Worm (Caenorhabditis elegans) whole organism, young adult: Measurements from ENCODE around the gene Y20C6A.1.

Experiments
- B0336.3 ChIP-seq: fragments of 200-800 bp; sonication (Bioruptor generic); IDR thresholded peaks from 2 replicates; pipeline ENCODE4 v1.3.6; 2022; ENCODE audit warnings: missing genetic modification characterization, missing compliant biosample characterization
- C17E4.6 ChIP-seq: fragments of 200-800 bp; sonication (Bioruptor generic); IDR thresholded peaks from 2 replicates; pipeline ENCODE4 v1.3.6; 2022; ENCODE audit warnings: missing genetic modification reagents, missing genetic modification characterization, missing compliant biosample characterization
- F10E7.11 ChIP-seq: sonication (generic microtip); optimal IDR thresholded peaks from 2 replicates; lab custom pipeline; 2017; ENCODE audit warnings: mild to moderate bottlenecking, missing genetic modification characterization, moderate library complexity, missing compliant biosample characterization
- F23B12.7 ChIP-seq: sonication (generic microtip); optimal IDR thresholded peaks from 2 replicates; lab custom pipeline; 2017; ENCODE audit warnings: missing genetic modification characterization, mild to moderate bottlenecking, missing compliant biosample characterization, antibody characterized with exemption, moderate library complexity; ENCODE audit not compliant: insufficient read depth
- F33H1.4 ChIP-seq: fragments of 200-800 bp; sonication (Bioruptor generic); IDR thresholded peaks from 2 replicates; pipeline ENCODE4 v1.3.6; 2022; ENCODE audit warnings: missing genetic modification reagents, missing genetic modification characterization, missing compliant biosample characterization
- F39B2.1 ChIP-seq: fragments of 200-800 bp; sonication (Bioruptor generic); IDR thresholded peaks from 2 replicates; pipeline ENCODE4 v1.3.6; 2022; ENCODE audit warnings: missing genetic modification reagents, missing genetic modification characterization, missing compliant biosample characterization
- F57A8.1 ChIP-seq: fragments of 200-800 bp; sonication (Bioruptor generic); optimal IDR thresholded peaks from 2 replicates; lab custom pipeline; 2018; ENCODE audit warnings: mild to moderate bottlenecking, missing genetic modification characterization, moderate library complexity, missing compliant biosample characterization
- T26A5.8 ChIP-seq: sonication (generic microtip); optimal IDR thresholded peaks from 2 replicates; lab custom pipeline; 2016; ENCODE audit warnings: missing genetic modification characterization, missing compliant biosample characterization
- ZK185.1 ChIP-seq: sonication (generic microtip); optimal IDR thresholded peaks from 2 replicates; lab custom pipeline; 2016; ENCODE audit warnings: mild to moderate bottlenecking, missing genetic modification characterization, missing compliant biosample characterization; ENCODE audit not compliant: poor library complexity, severe bottlenecking
- akir-1 ChIP-seq: fragments of 200-800 bp; sonication (Bioruptor generic); optimal IDR thresholded peaks from 2 replicates; lab custom pipeline; 2018; ENCODE audit warnings: mild to moderate bottlenecking, missing genetic modification characterization, moderate library complexity, missing compliant biosample characterization
- athp-1 ChIP-seq: sonication (generic microtip); optimal IDR thresholded peaks from 2 replicates; lab custom pipeline; 2017; ENCODE audit warnings: mild to moderate bottlenecking, missing genetic modification characterization, missing compliant biosample characterization
- bed-2 ChIP-seq: fragments of 200-800 bp; sonication (Bioruptor generic); IDR thresholded peaks from 2 replicates; pipeline ENCODE4 v1.3.6; 2022; ENCODE audit warnings: missing genetic modification reagents, missing genetic modification characterization, missing compliant biosample characterization
- ccch-3 ChIP-seq: fragments of 200-800 bp; sonication (Bioruptor generic); optimal IDR thresholded peaks from 2 replicates; lab custom pipeline; 2018; ENCODE audit warnings: mild to moderate bottlenecking, missing genetic modification characterization, missing compliant biosample characterization
- cebp-1 ChIP-seq, 2 experiments: fragments of 200-800 bp in 1 of 2; sonication (Bioruptor generic) in 1 of 2; sonication (generic microtip) in 1 of 2; IDR thresholded peaks in 1 of 2; optimal IDR thresholded peaks in 1 of 2; 2 replicates each; pipeline versions ENCODE4 v1.3.6 to Lab custom; 2017 to 2022; ENCODE audit warnings: missing compliant biosample characterization in 2 of 2, missing genetic modification characterization in 2 of 2, mild to moderate bottlenecking in 1 of 2, missing genetic modification reagents in 1 of 2, moderate library complexity in 1 of 2
- ceh-40 ChIP-seq: fragments of 200-800 bp; sonication (Bioruptor generic); IDR thresholded peaks from 2 replicates; pipeline ENCODE4 v1.3.6; 2022; ENCODE audit warnings: missing genetic modification characterization, missing compliant biosample characterization
- ceh-58 ChIP-seq: fragments of 200-800 bp; sonication (Bioruptor generic); IDR thresholded peaks from 2 replicates; pipeline ENCODE4 v1.3.6; 2022; ENCODE audit warnings: missing genetic modification characterization, missing compliant biosample characterization
- ceh-91 ChIP-seq: fragments of 200-800 bp; sonication (Bioruptor generic); IDR thresholded peaks from 2 replicates; pipeline ENCODE4 v1.3.6; 2022; ENCODE audit warnings: missing genetic modification reagents, missing genetic modification characterization, missing compliant biosample characterization
- dox-1 ChIP-seq: fragments of 200-800 bp; sonication (Bioruptor generic); IDR thresholded peaks from 2 replicates; pipeline ENCODE4 v1.3.6; 2022; ENCODE audit warnings: missing genetic modification reagents, missing genetic modification characterization, missing compliant biosample characterization
- efl-1 ChIP-seq: fragments of 150-350 bp; optimal IDR thresholded peaks from 2 replicates; lab custom pipeline; 2014; ENCODE audit warnings: missing biosample characterization, missing genetic modification reagents, missing genetic modification characterization
- hmg-20 ChIP-seq: fragments of 200-800 bp; sonication (Bioruptor generic); IDR thresholded peaks from 2 replicates; pipeline ENCODE4 v1.3.6; 2022; ENCODE audit warnings: missing genetic modification reagents, missing genetic modification characterization, missing compliant biosample characterization
- hrde-1 ChIP-seq: sonication (generic microtip); optimal IDR thresholded peaks from 2 replicates; lab custom pipeline; 2016; ENCODE audit warnings: missing genetic modification characterization, mild to moderate bottlenecking, missing compliant biosample characterization, moderate library complexity, missing genotype, missing genetic modification reagents, borderline replicate concordance
- hsf-1 ChIP-seq: fragments of 200-800 bp; sonication (Bioruptor generic); IDR thresholded peaks from 2 replicates; pipeline ENCODE4 v1.3.6; 2022; ENCODE audit warnings: missing genetic modification reagents, missing genetic modification characterization, missing compliant biosample characterization
- lin-26 ChIP-seq: fragments of 200-800 bp; sonication (Bioruptor generic); IDR thresholded peaks from 2 replicates; pipeline ENCODE4 v1.3.6; 2022; ENCODE audit warnings: missing genetic modification reagents, missing genetic modification characterization, missing compliant biosample characterization
- lin-54 ChIP-seq: fragments of 200-800 bp; sonication (Bioruptor generic); optimal IDR thresholded peaks from 2 replicates; lab custom pipeline; 2018; ENCODE audit warnings: mild to moderate bottlenecking, missing genetic modification characterization, missing compliant biosample characterization
- lir-1 ChIP-seq: fragments of 200-800 bp; sonication (Bioruptor generic); conservative IDR thresholded peaks from 2 replicates; pipeline ENCODE4 v1.3.6; 2022; ENCODE audit warnings: missing genetic modification reagents, missing genetic modification characterization, missing compliant biosample characterization
- lsy-27 ChIP-seq: sonication (generic microtip); optimal IDR thresholded peaks from 2 replicates; lab custom pipeline; 2017; ENCODE audit warnings: missing genetic modification characterization, mild to moderate bottlenecking, missing compliant biosample characterization, antibody characterized with exemption, missing genotype, borderline replicate concordance; ENCODE audit not compliant: insufficient read depth
- madf-6 ChIP-seq: fragments of 200-800 bp; sonication (Bioruptor generic); IDR thresholded peaks from 2 replicates; pipeline ENCODE4 v1.3.6; 2022; ENCODE audit warnings: missing genetic modification reagents, missing genetic modification characterization, missing compliant biosample characterization
- mes-4 ChIP-seq: sonication (generic microtip); optimal IDR thresholded peaks from 2 replicates; lab custom pipeline; 2016; ENCODE audit warnings: missing genotype, missing genetic modification characterization, missing compliant biosample characterization
- nhr-80 ChIP-seq: sonication (generic microtip); optimal IDR thresholded peaks from 2 replicates; lab custom pipeline; 2016; ENCODE audit warnings: missing genetic modification characterization, missing compliant biosample characterization
- nhr-90 ChIP-seq: sonication (generic microtip); optimal IDR thresholded peaks from 2 replicates; lab custom pipeline; 2016; ENCODE audit warnings: missing genotype, mild to moderate bottlenecking, missing genetic modification characterization, missing compliant biosample characterization
- pbrm-1 ChIP-seq: fragments of 200-800 bp; sonication (Bioruptor generic); IDR thresholded peaks from 2 replicates; pipeline ENCODE4 v1.3.6; 2022; ENCODE audit warnings: missing genetic modification reagents, missing genetic modification characterization, missing compliant biosample characterization
- repo-1 ChIP-seq: sonication (generic microtip); optimal IDR thresholded peaks from 2 replicates; lab custom pipeline; 2017; ENCODE audit warnings: mild to moderate bottlenecking, missing genetic modification characterization, missing compliant biosample characterization
- rpc-1 ChIP-seq, 2 experiments: fragments of 150-350 bp in 1 of 2; sonication (generic microtip) in 1 of 2; optimal IDR thresholded peaks; 2 replicates each; lab custom pipeline; 2014 to 2018; ENCODE audit warnings: missing biosample characterization in 1 of 2, missing genetic modification characterization in 1 of 2, missing genetic modification reagents in 1 of 2, missing genotype in 1 of 2
- sdz-38 ChIP-seq: sonication (generic microtip); optimal IDR thresholded peaks from 2 replicates; lab custom pipeline; 2016; ENCODE audit warnings: missing genotype, missing genetic modification characterization, missing compliant biosample characterization
- tbp1 ChIP-seq: fragments of 200-800 bp; sonication (Bioruptor generic); optimal IDR thresholded peaks from 2 replicates; lab custom pipeline; 2018; ENCODE audit warnings: mild to moderate bottlenecking, missing genetic modification characterization, missing compliant biosample characterization
- unc-130 ChIP-seq: sonication (generic microtip); optimal IDR thresholded peaks from 2 replicates; lab custom pipeline; 2016; ENCODE audit warnings: missing genetic modification reagents, missing genetic modification characterization, missing compliant biosample characterization
- ztf-22 ChIP-seq: fragments of 200-800 bp; sonication (Bioruptor generic); optimal IDR thresholded peaks from 2 replicates; lab custom pipeline; 2018; ENCODE audit warnings: mild to moderate bottlenecking, missing genetic modification characterization, moderate library complexity, missing compliant biosample characterization
- ztf-3 ChIP-seq: fragments of 200-800 bp; sonication (Bioruptor generic); optimal IDR thresholded peaks from 2 replicates; lab custom pipeline; 2018; ENCODE audit warnings: mild to moderate bottlenecking, missing genetic modification characterization, missing compliant biosample characterization

The Y20C6A.1 gene

DNA sequence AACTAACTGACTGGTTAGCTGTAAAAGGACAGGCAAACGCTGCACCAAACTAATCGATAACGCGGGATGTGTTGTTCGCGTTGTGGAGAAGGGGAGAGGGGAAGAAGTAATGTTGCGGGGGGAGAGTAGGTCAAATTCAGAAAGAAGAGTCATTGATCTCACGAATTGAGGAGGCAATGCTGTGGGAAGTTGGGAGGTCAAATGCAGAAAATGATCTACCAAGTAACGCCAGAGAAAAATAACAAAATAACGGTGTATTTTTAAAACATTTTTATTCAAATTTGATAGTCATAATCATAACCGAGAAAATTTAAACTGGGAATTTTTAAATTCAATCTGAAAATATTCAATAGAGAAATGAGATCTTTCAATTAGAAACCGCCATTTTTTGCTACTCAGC is 26.5 kb downstream of the Y20C6A.1 start, which contains the start of gene lsy-27:
Gene lsy-27, minus strand, starts transcription at position 101 of the 400 bp plus-strand sequence.
- TF ChIP-seq efl-1, result peak; percentile 14
- TF ChIP-seq tbp1 (GFP tag; lab: Kevin White, UChicago), result no peak
- TF ChIP-seq mes-4 (tag; lab: Kevin White, UChicago), result no peak
- TF ChIP-seq madf-6 (GFP tag; lab: Robert Waterston, UW), result peak; percentile 45; the same call in 1 of the 2 replicates

DNA sequence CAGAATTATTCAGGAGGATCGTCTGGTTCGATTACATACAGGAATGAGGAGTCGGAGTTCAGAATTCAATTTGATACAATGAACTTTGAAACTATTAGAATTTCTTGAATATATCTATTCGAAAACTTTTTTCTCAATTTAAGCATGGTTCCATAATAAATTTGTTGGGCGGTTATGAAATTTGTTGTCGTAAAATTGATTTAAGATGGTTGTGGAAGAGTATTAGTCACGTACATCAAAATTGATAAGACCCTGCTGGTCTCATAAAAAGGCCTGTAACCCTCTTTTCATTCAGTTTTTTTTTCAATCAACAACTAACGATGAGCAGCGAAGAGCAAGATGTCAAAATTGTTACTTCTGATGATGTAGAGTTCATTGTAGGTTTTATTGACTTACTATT is 28.9 kb downstream of the Y20C6A.1 start, which contains the start of gene skr-5:
Gene skr-5, plus strand, starts transcription at position 301 of the 400 bp plus-strand sequence.
- no peak for TF ChIP-seq F23B12.7 (tag; lab: Kevin White, UChicago)
- peak; percentile 17; the same call in 1 of the 2 replicates for TF ChIP-seq cebp-1 (GFP tag; IDR thresholded peaks at IDR 0.05; lab: Robert Waterston, UW)
- no peak for TF ChIP-seq cebp-1 (tag; optimal IDR thresholded peaks at IDR 0.05; lab: Kevin White, UChicago)

DNA sequence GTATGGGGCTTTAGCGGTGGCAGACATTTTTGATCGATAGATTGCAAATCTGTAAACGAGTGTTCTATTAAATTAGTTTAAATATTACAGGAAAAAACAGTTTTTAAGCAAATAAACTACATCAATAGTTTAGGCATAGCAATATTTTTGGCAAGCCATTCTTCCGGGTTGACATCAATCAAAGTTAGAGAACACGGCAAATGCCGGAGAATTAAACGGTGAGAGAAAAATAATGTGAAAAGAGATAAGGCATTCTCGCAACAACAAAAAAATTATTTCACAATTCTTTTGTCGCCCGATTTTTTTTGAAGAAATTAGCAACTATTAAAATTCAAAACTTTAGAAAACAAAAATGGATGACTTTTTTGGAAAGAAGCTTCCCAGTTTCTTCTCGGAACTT is 31.7 kb downstream of the Y20C6A.1 start, which contains the start of the genes fbxa-188 and fbxa-189:
Gene fbxa-188, minus strand, starts transcription at position 51 of the 400 bp plus-strand sequence.
Gene fbxa-189, plus strand, starts transcription at position 339 of the 400 bp plus-strand sequence.
- no peak for TF ChIP-seq F39B2.1 (GFP tag; lab: Robert Waterston, UW)
- TF ChIP-seq nhr-80 (tag; lab: Kevin White, UChicago), result peak; percentile 24
- TF ChIP-seq repo-1 (tag; lab: Kevin White, UChicago), result no peak

DNA sequence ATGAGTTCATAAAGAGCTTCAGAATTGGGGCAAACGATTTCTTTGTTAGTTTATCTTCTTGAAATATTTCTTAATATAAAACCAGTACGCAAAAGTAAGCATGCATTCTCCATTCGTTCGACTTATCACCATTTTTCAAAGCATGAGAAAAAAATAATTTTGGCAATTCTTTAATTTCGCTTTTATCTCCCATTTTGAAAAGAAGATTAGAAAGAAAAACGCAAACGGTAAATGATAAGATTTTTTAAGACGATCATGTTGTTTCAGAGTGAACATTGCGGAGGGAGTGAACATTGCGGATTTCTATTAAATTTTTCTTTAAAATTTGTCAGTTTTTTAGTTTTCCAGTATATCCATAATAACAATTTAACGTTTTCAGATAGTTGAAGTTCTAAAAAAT is 37.2 kb downstream of the Y20C6A.1 start:
- TF ChIP-seq ccch-3 (GFP tag; lab: Kevin White, UChicago), result no peak
- TF ChIP-seq dox-1, result no peak
- no peak for TF ChIP-seq cebp-1 (GFP tag; IDR thresholded peaks at IDR 0.05; lab: Robert Waterston, UW)
- no peak for TF ChIP-seq cebp-1 (tag; optimal IDR thresholded peaks at IDR 0.05; lab: Kevin White, UChicago)
- TF ChIP-seq sdz-38 (tag; lab: Kevin White, UChicago), result no peak
- no peak for TF ChIP-seq B0336.3
- TF ChIP-seq T26A5.8, result no peak
- no peak for TF ChIP-seq unc-130 (GFP tag; lab: Kevin White, UChicago)
- no peak for TF ChIP-seq F33H1.4 (GFP tag; lab: Robert Waterston, UW)
- TF ChIP-seq pbrm-1 (GFP tag; lab: Robert Waterston, UW), result no peak
- no peak for TF ChIP-seq ztf-22 (GFP tag; lab: Kevin White, UChicago)

DNA sequence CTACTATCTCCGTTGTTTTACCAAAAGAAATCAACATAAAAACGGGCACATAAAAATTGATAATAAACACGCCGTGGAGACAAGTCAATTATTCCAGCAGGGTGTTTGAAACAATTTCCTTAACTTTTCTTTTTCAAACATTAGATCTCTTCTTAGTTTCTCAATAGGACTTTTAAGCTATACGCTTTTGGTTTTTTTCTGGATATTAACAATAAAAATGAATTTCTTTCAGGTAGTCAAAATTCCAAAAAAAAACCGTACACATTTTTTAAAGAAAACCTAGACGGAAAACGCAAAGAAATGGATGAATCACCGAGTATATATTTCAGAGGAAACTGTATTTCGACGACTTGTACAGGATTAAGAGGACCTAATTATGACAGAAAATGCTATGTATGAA is 45.2 kb downstream of the Y20C6A.1 start, which contains the start of gene fbxa-185:
Gene fbxa-185, plus strand, starts transcription at position 301 of the 400 bp plus-strand sequence.
- TF ChIP-seq hsf-1 (GFP tag; lab: Robert Waterston, UW) (no peak), bed-2 (GFP tag; lab: Robert Waterston, UW) (no peak), lin-54 (no peak), nhr-90 (tag; lab: Kevin White, UChicago) (no peak), F23B12.7 (tag; lab: Kevin White, UChicago) (no peak), ztf-3 (GFP tag; lab: Kevin White, UChicago) (no peak), lir-1 (GFP tag; lab: Robert Waterston, UW) (no peak), hmg-20 (no peak), cebp-1 (GFP tag; IDR thresholded peaks at IDR 0.05; lab: Robert Waterston, UW) (no peak), cebp-1 (tag; optimal IDR thresholded peaks at IDR 0.05; lab: Kevin White, UChicago) (no peak), hrde-1 (no peak)

DNA sequence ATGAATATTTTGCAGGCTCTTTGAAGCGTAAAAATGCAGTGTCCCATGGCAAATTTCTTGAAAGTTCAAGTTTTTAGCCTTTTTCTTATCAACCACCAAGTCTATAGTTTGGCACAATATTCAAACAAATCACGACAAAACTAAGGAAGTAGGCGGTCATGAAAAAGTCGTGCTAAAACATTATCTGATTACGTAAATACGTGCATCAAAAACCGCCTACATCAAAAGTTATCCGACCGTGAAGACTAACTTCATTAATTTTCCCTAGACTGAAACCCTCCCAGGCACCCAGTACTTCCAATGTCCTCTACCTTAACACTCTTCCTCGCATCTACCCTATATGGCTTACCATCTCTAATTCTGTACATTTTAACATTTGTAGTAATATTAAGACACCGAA is 48.0 kb downstream of the Y20C6A.1 start, which contains the start of gene srg-44:
Gene srg-44, plus strand, starts transcription at position 301 of the 400 bp plus-strand sequence.
- no peak for TF ChIP-seq F10E7.11
- TF ChIP-seq rpc-1 (optimal IDR thresholded peaks at IDR 0.05; lab: Kevin White, UChicago), result no peak
- no peak for TF ChIP-seq rpc-1 (tag; optimal IDR thresholded peaks at IDR 0.05; lab: Kevin White, UChicago)
- no peak for TF ChIP-seq F57A8.1
- TF ChIP-seq ZK185.1 (tag; lab: Kevin White, UChicago), result no peak
- TF ChIP-seq athp-1 (tag; lab: Kevin White, UChicago), result no peak
- TF ChIP-seq akir-1 (GFP tag; lab: Kevin White, UChicago), result no peak
- TF ChIP-seq ceh-40 (GFP tag; lab: Robert Waterston, UW), result no peak
- TF ChIP-seq unc-130 (GFP tag; lab: Kevin White, UChicago), result no peak
- no peak for TF ChIP-seq lsy-27 (tag; lab: Kevin White, UChicago)
- TF ChIP-seq ceh-58 (GFP tag; lab: Robert Waterston, UW), result no peak
- TF ChIP-seq mes-4 (tag; lab: Kevin White, UChicago), result no peak
- no peak for TF ChIP-seq lin-26 (GFP tag; lab: Robert Waterston, UW)
- TF ChIP-seq C17E4.6 (GFP tag; lab: Robert Waterston, UW), result no peak
- no peak for TF ChIP-seq dox-1
- TF ChIP-seq bed-2 (GFP tag; lab: Robert Waterston, UW), result no peak
- TF ChIP-seq ceh-91 (GFP tag; lab: Robert Waterston, UW), result no peak
